Worm (Caenorhabditis elegans): Measurements from ENCODE around the gene lipl-5.

The lipl-5 gene

DNA sequence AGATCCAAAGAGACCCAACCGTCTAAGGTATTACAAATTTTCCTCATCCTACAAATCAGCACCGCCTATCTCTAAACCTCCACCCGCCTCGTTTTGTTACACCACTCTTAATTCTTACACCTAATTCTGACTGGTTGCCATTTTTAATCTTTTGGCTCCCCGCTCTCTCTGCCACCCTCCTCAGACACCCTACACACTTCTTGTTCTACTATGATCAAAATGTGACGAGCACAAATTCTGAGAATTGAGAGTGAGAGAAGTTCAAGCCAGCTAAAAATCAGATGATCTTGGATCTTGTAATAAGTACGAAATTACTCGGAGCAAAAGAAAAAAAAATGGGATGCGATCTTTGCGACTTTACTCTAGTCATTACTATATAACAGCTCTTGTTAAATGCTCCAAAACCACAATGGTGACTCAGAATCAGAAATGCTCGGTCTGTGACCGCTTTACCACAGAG is 18.7 kb downstream of the lipl-5 start, which contains the start of gene nhr-252:
Gene nhr-252, plus strand, starts transcription at position 410 of the 460 bp plus-strand sequence.
- TF ChIP-seq dao-5 (tag; optimal IDR thresholded peaks at IDR 0.05) = no peak
- no peak for TF ChIP-seq him-1 (tag; optimal IDR thresholded peaks at IDR 0.05)
- no peak for TF ChIP-seq W03F9.2 (tag; optimal IDR thresholded peaks at IDR 0.05)

- TF ChIP-seq dao-5 (tag; optimal IDR thresholded peaks at IDR 0.05) (no peak), W03F9.2 (tag; optimal IDR thresholded peaks at IDR 0.05) (no peak), him-1 (tag; optimal IDR thresholded peaks at IDR 0.05) (no peak)
Observed at ce11 chrV:412820-413219, 27.3 kb downstream of the lipl-5 start.

DNA sequence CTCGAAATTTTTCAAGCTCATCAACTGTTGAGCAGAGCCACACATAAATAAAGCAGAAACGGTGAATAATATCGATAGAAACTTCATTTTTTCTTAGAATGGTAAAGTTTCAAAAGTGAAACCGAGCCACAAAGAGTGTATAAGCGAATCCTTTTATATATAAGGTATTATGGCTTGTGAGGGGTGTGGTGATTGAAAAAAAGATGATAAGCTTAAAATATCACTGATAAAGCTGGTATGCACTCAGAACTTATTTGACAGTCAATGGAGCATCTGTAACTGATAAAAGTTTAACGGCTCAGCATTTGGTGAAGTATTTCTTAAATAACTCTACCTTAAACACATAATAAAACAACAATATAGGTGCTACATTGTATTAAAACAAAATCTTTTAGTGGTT is 29.1 kb downstream of the lipl-5 start, which contains the start of gene dod-19:
Gene dod-19, minus strand, starts transcription at position 130 of the 400 bp plus-strand sequence.
- TF ChIP-seq W03F9.2 (tag; optimal IDR thresholded peaks at IDR 0.05) (no peak), dao-5 (tag; optimal IDR thresholded peaks at IDR 0.05) (no peak), him-1 (tag; optimal IDR thresholded peaks at IDR 0.05) (no peak)

ce11 chrV:415072-415471 is 29.5 kb downstream of the lipl-5 start:
- TF ChIP-seq dao-5 (tag; optimal IDR thresholded peaks at IDR 0.05) (no peak), him-1 (tag; optimal IDR thresholded peaks at IDR 0.05) (no peak), W03F9.2 (tag; optimal IDR thresholded peaks at IDR 0.05) (no peak)

- no peak for TF ChIP-seq W03F9.2 (tag; optimal IDR thresholded peaks at IDR 0.05)
- TF ChIP-seq dao-5 (tag; optimal IDR thresholded peaks at IDR 0.05) = no peak
- no peak for TF ChIP-seq him-1 (tag; optimal IDR thresholded peaks at IDR 0.05)
Observed at ce11 chrV:417656-418353, 32.3 kb downstream of the lipl-5 start, which contains the start of gene irg-8. Gene irg-8 (minus strand): TSS chrV:417706.

DNA sequence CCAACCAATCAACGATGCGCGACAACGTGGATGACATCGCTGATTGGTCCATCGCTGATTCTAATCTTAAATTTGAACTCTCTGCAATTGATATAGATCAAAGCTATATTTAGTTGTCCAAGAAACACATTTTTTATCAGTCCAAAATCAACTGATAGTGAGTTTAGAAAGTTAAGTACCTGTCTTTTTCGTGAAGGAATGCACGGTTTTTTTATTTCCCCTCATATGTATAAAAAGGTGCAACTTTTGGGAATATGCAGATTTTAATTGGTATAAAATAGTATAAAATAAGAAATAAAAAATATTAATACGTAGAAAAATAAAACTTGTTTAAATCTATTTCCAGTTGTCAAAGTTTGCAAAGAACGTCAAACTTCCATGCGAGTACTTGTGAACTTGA is 32.9 kb downstream of the lipl-5 start, which contains the start of gene Y39D8A.1:
Gene Y39D8A.1, plus strand, starts transcription at position 301 of the 400 bp plus-strand sequence.
- TF ChIP-seq W03F9.2 (tag; optimal IDR thresholded peaks at IDR 0.05) (no peak), him-1 (tag; optimal IDR thresholded peaks at IDR 0.05) (no peak), dao-5 (tag; optimal IDR thresholded peaks at IDR 0.05) (no peak)

ce11 chrV:422133-422532 is 36.6 kb downstream of the lipl-5 start, which contains the start of gene dod-20:
Gene dod-20 (plus strand): TSS chrV:422433.
- no peak for TF ChIP-seq him-1 (tag; optimal IDR thresholded peaks at IDR 0.05)
- TF ChIP-seq dao-5 (tag; optimal IDR thresholded peaks at IDR 0.05) = no peak
- TF ChIP-seq W03F9.2 (tag; optimal IDR thresholded peaks at IDR 0.05) = no peak

- no peak for TF ChIP-seq W03F9.2 (tag; optimal IDR thresholded peaks at IDR 0.05)
- TF ChIP-seq him-1 (tag; optimal IDR thresholded peaks at IDR 0.05) = no peak
- no peak for TF ChIP-seq dao-5 (tag; optimal IDR thresholded peaks at IDR 0.05)
Observed at ce11 chrV:424140-424539, 38.6 kb downstream of the lipl-5 start, which contains the start of gene B0554.5. Gene B0554.5 (plus strand): TSS chrV:424440.

DNA sequence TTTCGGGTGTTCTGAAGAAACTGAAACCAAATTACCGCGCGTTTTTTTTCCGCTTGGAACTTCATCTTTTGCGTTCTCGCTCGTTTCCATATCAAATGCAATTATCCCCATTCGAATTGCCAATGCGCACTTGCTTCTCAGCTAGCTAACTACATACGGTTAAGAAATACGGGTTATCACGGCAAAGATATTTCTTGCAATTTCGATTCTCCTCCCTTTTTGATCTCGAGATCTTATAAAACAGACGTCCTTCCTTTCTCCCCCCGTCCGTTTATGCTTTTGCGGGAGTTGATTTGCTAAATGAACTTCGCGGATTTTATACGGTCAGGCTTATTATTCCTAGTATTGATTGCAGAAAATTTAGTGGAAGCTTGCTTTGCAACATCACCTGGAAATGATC is 43.3 kb downstream of the lipl-5 start, which contains the start of gene B0554.4:
Gene B0554.4, plus strand, starts transcription at position 301 of the 400 bp plus-strand sequence.
- TF ChIP-seq W03F9.2 (tag; optimal IDR thresholded peaks at IDR 0.05) = no peak
- no peak for TF ChIP-seq dao-5 (tag; optimal IDR thresholded peaks at IDR 0.05)
- TF ChIP-seq him-1 (tag; optimal IDR thresholded peaks at IDR 0.05) = no peak

DNA sequence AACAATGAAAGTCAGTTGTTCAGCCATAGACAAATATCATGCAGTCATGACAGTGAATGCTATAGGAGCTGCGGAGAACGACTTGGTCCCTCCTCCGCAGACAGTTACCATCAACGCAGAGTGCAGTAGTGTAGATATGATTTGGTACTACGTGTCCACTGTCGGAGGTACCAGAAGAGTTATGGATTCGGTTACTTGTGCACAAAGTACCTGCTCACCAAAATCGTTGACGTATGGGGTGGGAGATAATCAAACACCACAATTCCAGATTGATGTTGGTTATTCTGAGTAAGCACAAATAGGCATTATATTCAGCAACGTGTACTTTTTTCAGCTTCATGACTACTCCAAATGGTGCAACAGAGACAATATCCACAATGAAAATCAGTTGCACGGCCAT is 47.4 kb downstream of the lipl-5 start:
- TF ChIP-seq dao-5 (tag; optimal IDR thresholded peaks at IDR 0.05) = no peak
- TF ChIP-seq him-1 (tag; optimal IDR thresholded peaks at IDR 0.05) = no peak
- no peak for TF ChIP-seq W03F9.2 (tag; optimal IDR thresholded peaks at IDR 0.05)

DNA sequence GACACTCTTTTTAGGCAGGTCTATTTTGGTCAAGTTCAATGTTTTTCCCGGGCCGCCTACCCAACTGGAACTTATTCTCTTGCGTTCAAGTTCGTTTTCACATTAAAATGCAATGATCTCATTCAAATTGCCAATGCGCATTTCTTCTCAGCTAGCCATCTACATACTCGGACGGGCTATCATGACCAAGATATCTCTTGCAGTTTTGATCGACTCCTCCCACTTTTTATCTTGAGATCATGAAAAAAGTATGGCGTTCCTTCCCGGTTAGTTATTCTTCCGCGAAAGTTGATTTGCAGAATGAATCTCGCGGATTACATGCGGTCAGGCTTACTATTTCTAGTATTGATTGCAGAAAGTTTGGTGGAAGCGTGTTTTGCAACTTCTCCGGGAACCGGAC is 48.4 kb downstream of the lipl-5 start, which contains the start of gene B0554.2:
Gene B0554.2, plus strand, starts transcription at position 301 of the 400 bp plus-strand sequence.
- no peak for TF ChIP-seq dao-5 (tag; optimal IDR thresholded peaks at IDR 0.05)
- TF ChIP-seq W03F9.2 (tag; optimal IDR thresholded peaks at IDR 0.05) = no peak

All from whole organism, L4/young adult.